Worm (Caenorhabditis elegans): Measurements from ENCODE around the gene aakb-1.

- TF ChIP-seq fos-1 (tag; optimal IDR thresholded peaks at IDR 0.05) (no peak), arid-1 (GFP tag; conservative IDR thresholded peaks at IDR 0.05) (no peak), ces-1 (GFP tag; optimal IDR thresholded peaks at IDR 0.05) (no peak), mes-2 (tag; optimal IDR thresholded peaks at IDR 0.05; ENCODE audit: poor library complexity, severe bottlenecking) (no peak), spr-3 (GFP tag; optimal IDR thresholded peaks at IDR 0.05) (no peak), nhr-77 (tag; optimal IDR thresholded peaks at IDR 0.05) (no peak), nhr-237 (tag; optimal IDR thresholded peaks at IDR 0.05) (no peak), snpc-4 (tag; optimal IDR thresholded peaks at IDR 0.05) (no peak), lin-15B (tag; optimal IDR thresholded peaks at IDR 0.05) (no peak), ceh-82 (tag; optimal IDR thresholded peaks at IDR 0.05) (no peak), nhr-28 (tag; optimal IDR thresholded peaks at IDR 0.05) (no peak), zfp-3 (GFP tag; conservative IDR thresholded peaks at IDR 0.05) (no peak), egl-43 (GFP tag; IDR thresholded peaks at IDR 0.05) (no peak)
Measured at ce11 chrX:13728991-13729390, 26.6 kb upstream of the aakb-1 start.
